Worm (Caenorhabditis elegans) whole organism, early embryonic: ENCODE data around the gene nep-12.

ENCODE experiments used
- ama-1 ChIP-seq: fragments of 150-350 bp; optimal IDR thresholded peaks from 2 replicates; lab custom pipeline; 2014
- hmbx-1 ChIP-seq: sonication (generic microtip); optimal IDR thresholded peaks from 2 replicates; lab custom pipeline; 2016; ENCODE audit warnings: mild to moderate bottlenecking, missing genetic modification characterization, missing compliant biosample characterization
- tbx-37 ChIP-seq: fragments of 200-800 bp; sonication (Bioruptor generic); conservative IDR thresholded peaks from 2 replicates; pipeline ENCODE4 v1.3.6; 2022; ENCODE audit warnings: missing genetic modification reagents, missing genetic modification characterization, missing compliant biosample characterization

DNA sequence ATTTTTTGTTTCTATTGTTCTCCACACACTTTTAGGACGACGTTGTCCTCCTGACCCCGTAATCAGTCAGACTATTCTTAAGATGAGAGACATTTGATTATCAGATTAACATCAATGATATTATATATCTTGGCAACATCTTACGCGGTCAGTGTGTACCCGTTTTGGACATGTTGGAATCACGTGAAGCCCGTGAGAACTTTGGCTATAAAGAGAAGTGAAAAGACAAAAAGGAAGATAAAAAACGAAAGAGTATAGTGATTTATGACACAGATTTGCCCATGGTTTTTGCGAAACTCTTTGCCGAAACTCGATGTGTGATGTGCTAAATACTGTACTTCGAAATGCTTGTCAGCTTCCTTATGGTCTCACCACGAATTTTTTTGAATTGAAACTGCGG lies 39.1 kb downstream of the nep-12 start:
- TF ChIP-seq ama-1 (lab: Kevin White, UChicago) (no peak), hmbx-1 (tag; lab: Kevin White, UChicago) (no peak), tbx-37 (no peak)
